Worm (Caenorhabditis elegans) whole organism, midembryonic: ENCODE data around the gene mlt-9.

ENCODE experiments used
- cog-1 ChIP-seq: sonication (generic microtip); optimal IDR thresholded peaks from 2 replicates; lab custom pipeline; 2016; ENCODE audit warnings: missing genetic modification characterization, missing compliant biosample characterization
- klf-2 ChIP-seq: fragments of 200-800 bp; sonication (Bioruptor generic); conservative IDR thresholded peaks from 2 replicates; pipeline ENCODE4 v1.3.6; 2022; ENCODE audit warnings: missing genetic modification reagents, missing genetic modification characterization, missing compliant biosample characterization
- ref-1 ChIP-seq: fragments of 200-800 bp; sonication (Bioruptor generic); conservative IDR thresholded peaks from 2 replicates; pipeline ENCODE4 v1.3.6; 2022; ENCODE audit warnings: missing genetic modification reagents, missing genetic modification characterization, missing compliant biosample characterization
- tab-1 ChIP-seq: fragments of 200-800 bp; sonication (Bioruptor generic); IDR thresholded peaks from 2 replicates; pipeline ENCODE4 v1.3.6; 2022; ENCODE audit warnings: missing genetic modification characterization, missing compliant biosample characterization
- ztf-23 ChIP-seq: fragments of 200-800 bp; sonication (Bioruptor generic); IDR thresholded peaks from 2 replicates; pipeline ENCODE4 v1.3.6; 2022; ENCODE audit warnings: missing genetic modification reagents, missing genetic modification characterization, missing compliant biosample characterization
- ztf-29 ChIP-seq: fragments of 200-800 bp; sonication (Bioruptor generic); IDR thresholded peaks from 2 replicates; pipeline ENCODE4 v1.3.6; 2022; ENCODE audit warnings: missing genetic modification reagents, missing genetic modification characterization, missing compliant biosample characterization

DNA sequence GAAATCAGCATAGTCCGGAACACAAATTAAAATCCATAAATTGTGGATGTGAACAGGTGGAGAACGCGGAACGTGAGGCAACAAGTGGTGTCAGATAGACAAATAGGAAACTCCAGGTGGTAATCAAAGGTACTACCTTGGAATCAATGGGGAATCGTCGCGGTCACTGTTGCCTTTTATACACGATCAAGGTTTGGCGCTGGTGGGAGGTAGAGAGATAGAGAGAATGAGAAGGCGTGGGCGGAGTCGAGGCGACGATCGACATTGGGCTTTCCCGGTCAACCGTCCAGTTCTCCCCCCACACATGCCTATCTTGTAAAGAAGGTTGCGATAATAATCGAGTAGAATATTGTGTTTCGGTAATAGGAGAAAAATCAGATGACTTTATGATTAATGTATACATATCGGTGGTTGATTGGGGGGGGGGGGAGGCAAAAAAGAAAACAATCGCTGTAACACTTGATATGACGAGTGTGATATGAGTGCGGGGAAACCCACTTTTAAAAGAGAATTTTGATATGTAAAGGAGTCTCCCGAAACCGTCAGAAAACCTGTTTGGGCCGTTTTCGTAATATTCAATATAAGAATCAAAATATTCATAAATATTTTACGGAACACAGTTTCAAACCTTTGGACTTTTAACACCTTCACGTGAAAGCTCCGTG, 29.9 kb downstream of the mlt-9 start, which contains the start of the genes H40L08.8, H40L08.2 and H40L08.7:
- TF ChIP-seq klf-2 (GFP tag; lab: Robert Waterston, UW), result no peak
- TF ChIP-seq ref-1 (GFP tag; lab: Robert Waterston, UW), result no peak
- no peak for TF ChIP-seq cog-1 (tag; lab: Kevin White, UChicago)
- no peak for TF ChIP-seq ztf-23
- no peak for TF ChIP-seq ztf-29 (GFP tag; lab: Robert Waterston, UW)
- TF ChIP-seq tab-1 (GFP tag; lab: Robert Waterston, UW), result no peak
